Fruit fly (Drosophila melanogaster): Measurements from ENCODE around the gene CG9377.

Gene CG9377

dm6 chr2L:13354580-13355347, 6.6 kb downstream of the CG9377 start, which contains the start of gene CG9395:
Gene CG9395, minus strand, starts transcription at chr2L:13355073.
- TF ChIP-seq CG34406 (GFP tag; optimal IDR thresholded peaks at IDR 0.05), result no peak
- no peak for TF ChIP-seq esn (GFP tag; optimal IDR thresholded peaks at IDR 0.05)
- TF ChIP-seq OdsH (GFP tag; optimal IDR thresholded peaks at IDR 0.05), result no peak
- no peak for TF ChIP-seq fkh (GFP tag; optimal IDR thresholded peaks at IDR 0.05)
- TF ChIP-seq pdm3 (GFP tag; optimal IDR thresholded peaks at IDR 0.05), result no peak
- TF ChIP-seq cyc (GFP tag; optimal IDR thresholded peaks at IDR 0.05), result no peak
- TF ChIP-seq eg (GFP tag; IDR thresholded peaks at IDR 0.05), result no peak
- no peak for TF ChIP-seq CG11294 (GFP tag; IDR thresholded peaks at IDR 0.05)
- TF ChIP-seq CG7368 (GFP tag; optimal IDR thresholded peaks at IDR 0.05), result no peak
- no peak for TF ChIP-seq ss (GFP tag; optimal IDR thresholded peaks at IDR 0.05)
- TF ChIP-seq CG3919 (GFP tag; optimal IDR thresholded peaks at IDR 0.05), result no peak
- TF ChIP-seq CG11902 (GFP tag; optimal IDR thresholded peaks at IDR 0.05), result no peak
- TF ChIP-seq CG8319 (GFP tag; optimal IDR thresholded peaks at IDR 0.05), result no peak
- no peak for TF ChIP-seq CG6163 (GFP tag; IDR thresholded peaks at IDR 0.05)

DNA sequence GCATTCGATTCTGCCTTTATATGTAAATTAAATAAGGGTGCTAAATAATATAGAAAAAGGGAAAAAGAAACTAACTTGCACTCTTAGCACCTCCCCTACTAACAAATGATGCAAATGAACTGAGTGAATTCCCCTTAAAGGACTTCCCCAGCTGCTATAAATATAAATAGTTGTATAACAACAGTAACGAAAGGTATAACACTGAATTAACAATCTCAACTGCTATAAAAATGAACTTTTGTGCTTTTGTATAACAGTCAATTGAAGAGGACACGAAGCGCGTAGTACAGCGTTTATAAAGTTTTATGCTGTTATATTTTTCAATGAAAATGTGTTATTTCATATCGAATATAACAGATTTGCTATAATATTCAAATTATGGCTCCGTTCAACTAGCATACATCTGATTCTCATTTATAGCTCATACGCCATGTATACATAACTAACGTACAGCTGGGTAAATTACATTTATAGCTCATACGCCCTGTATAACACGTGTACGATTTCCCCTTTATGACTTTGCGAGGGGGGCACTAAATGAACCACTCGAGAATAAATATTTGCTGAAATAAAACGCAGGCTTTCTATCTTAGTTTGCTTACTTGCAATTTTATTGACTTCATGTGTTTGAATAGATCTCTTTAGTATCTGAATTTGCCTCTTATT, 12.0 kb downstream of the CG9377 start:
- TF ChIP-seq Sox14 (GFP tag; optimal IDR thresholded peaks at IDR 0.05) (no peak), Eip78C (GFP tag) (peak; percentile 73)

DNA sequence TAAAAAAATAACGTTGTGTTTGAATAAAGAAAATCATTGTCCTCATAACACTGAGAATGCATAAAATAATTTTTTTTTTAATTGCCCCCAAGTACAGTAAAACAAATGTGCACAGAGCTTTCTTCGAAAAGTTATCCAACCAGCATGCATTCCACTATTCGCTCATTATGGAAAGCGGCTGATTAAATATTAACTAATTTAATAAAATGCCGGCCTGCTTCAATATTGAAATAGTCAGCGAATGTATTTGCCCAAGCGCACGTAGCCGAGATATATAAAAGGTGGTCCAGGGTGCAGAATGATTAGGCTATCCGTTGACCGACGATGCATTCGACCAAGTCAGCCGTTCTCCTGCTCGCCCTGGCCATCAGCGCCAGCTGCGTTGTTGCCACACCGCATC, 13.9 kb downstream of the CG9377 start, which contains the start of gene CG16826:
TSS of gene CG16826 (plus strand) at position 301 of the 400 bp plus-strand sequence.
- TF ChIP-seq svp (GFP tag), result no peak
- TF ChIP-seq CG6854 (GFP tag; optimal IDR thresholded peaks at IDR 0.05), result no peak
- no peak for TF ChIP-seq Hr4 (GFP tag; optimal IDR thresholded peaks at IDR 0.05)
- TF ChIP-seq achi (GFP tag; optimal IDR thresholded peaks at IDR 0.05), result no peak
- TF ChIP-seq spab (GFP tag; optimal IDR thresholded peaks at IDR 0.05), result no peak
- TF ChIP-seq CG6792 (GFP tag; optimal IDR thresholded peaks at IDR 0.05), result no peak
- no peak for TF ChIP-seq acj6 (GFP tag; optimal IDR thresholded peaks at IDR 0.05)
- TF ChIP-seq CG32006 (GFP tag; optimal IDR thresholded peaks at IDR 0.05), result no peak
- no peak for TF ChIP-seq CG9139 (GFP tag; optimal IDR thresholded peaks at IDR 0.05)
- TF ChIP-seq CG11294 (GFP tag; IDR thresholded peaks at IDR 0.05), result no peak
- no peak for TF ChIP-seq Eip93F (GFP tag; optimal IDR thresholded peaks at IDR 0.05)
- TF ChIP-seq esn (GFP tag; optimal IDR thresholded peaks at IDR 0.05), result no peak
- TF ChIP-seq dsx (GFP tag; optimal IDR thresholded peaks at IDR 0.05; ENCODE audit: poor library complexity, severe bottlenecking), result no peak
- TF ChIP-seq fkh (GFP tag; optimal IDR thresholded peaks at IDR 0.05), result no peak
- TF ChIP-seq CG6808 (GFP tag; optimal IDR thresholded peaks at IDR 0.05), result no peak
- TF ChIP-seq pdm3 (GFP tag; optimal IDR thresholded peaks at IDR 0.05), result no peak
- no peak for TF ChIP-seq ss (GFP tag; optimal IDR thresholded peaks at IDR 0.05)
- no peak for TF ChIP-seq lz (GFP tag; optimal IDR thresholded peaks at IDR 0.05)
- no peak for TF ChIP-seq Gug (GFP tag; IDR thresholded peaks at IDR 0.05)

dm6 chr2L:13332736-13333135, 28.6 kb downstream of the CG9377 start:
- TF ChIP-seq esn (GFP tag; optimal IDR thresholded peaks at IDR 0.05) (no peak), CG34406 (GFP tag; optimal IDR thresholded peaks at IDR 0.05) (no peak), CG6163 (GFP tag; IDR thresholded peaks at IDR 0.05) (no peak), Gug (GFP tag; IDR thresholded peaks at IDR 0.05) (no peak), fd85E (GFP tag; optimal IDR thresholded peaks at IDR 0.05) (no peak), CG8319 (GFP tag; optimal IDR thresholded peaks at IDR 0.05) (no peak), CG16779 (tag; optimal IDR thresholded peaks at IDR 0.05) (no peak), vri (GFP tag; optimal IDR thresholded peaks at IDR 0.05) (no peak), topi (GFP tag; optimal IDR thresholded peaks at IDR 0.05) (no peak), cyc (GFP tag; optimal IDR thresholded peaks at IDR 0.05) (no peak)

Data from whole organism, prepupa.